Worm (Caenorhabditis elegans): ENCODE data around the gene nhr-189.
A peak's percentile ranks its signal among the peaks of the same experiment; 100 is the strongest.

Gene nhr-189

ce11 chrV:3851760-3852159, 8.3 kb downstream of the nhr-189 start:
- TF ChIP-seq gmeb-2 (tag; optimal IDR thresholded peaks at IDR 0.05) (no peak), zip-5 (tag; optimal IDR thresholded peaks at IDR 0.05) (no peak), ceh-24 (tag; optimal IDR thresholded peaks at IDR 0.05) (no peak), ceh-6 (GFP tag; optimal IDR thresholded peaks at IDR 0.05) (no peak), ceh-18 (tag; optimal IDR thresholded peaks at IDR 0.05) (no peak), hlh-30 (tag; optimal IDR thresholded peaks at IDR 0.05; ENCODE audit: insufficient read depth) (no peak)

- TF ChIP-seq syd-9 (tag; optimal IDR thresholded peaks at IDR 0.05) = no peak
- no peak for TF ChIP-seq Y22D7AL.16 (tag; optimal IDR thresholded peaks at IDR 0.05)
Measured at ce11 chrV:3847268-3847667, 12.8 kb downstream of the nhr-189 start, which contains the start of gene nhr-185. Gene nhr-185, minus strand, starts transcription at chrV:3847368.

ce11 chrV:3843926-3844325, 16.1 kb downstream of the nhr-189 start, which contains the start of gene ugt-32:
Gene ugt-32, minus strand, starts transcription at chrV:3844007.
- no peak for TF ChIP-seq pag-3 (tag; optimal IDR thresholded peaks at IDR 0.05; ENCODE audit: borderline replicate concordance)

ce11 chrV:3841462-3841861, 18.6 kb downstream of the nhr-189 start:
- no peak for TF ChIP-seq ceh-45 (GFP tag; IDR thresholded peaks at IDR 0.05)
- no peak for TF ChIP-seq ceh-9 (tag; optimal IDR thresholded peaks at IDR 0.05)
- no peak for TF ChIP-seq pat-9 (tag; optimal IDR thresholded peaks at IDR 0.05)
- no peak for TF ChIP-seq gmeb-2 (tag; optimal IDR thresholded peaks at IDR 0.05)
- no peak for TF ChIP-seq ref-2 (tag; optimal IDR thresholded peaks at IDR 0.05)
- no peak for TF ChIP-seq nfya-1 (tag; optimal IDR thresholded peaks at IDR 0.05)
- no peak for TF ChIP-seq K02D7.2 (tag; optimal IDR thresholded peaks at IDR 0.05)
- no peak for TF ChIP-seq ceh-14 (tag; optimal IDR thresholded peaks at IDR 0.05)
- no peak for TF ChIP-seq ama-1 (optimal IDR thresholded peaks at IDR 0.05)

- TF ChIP-seq ceh-22 (tag; optimal IDR thresholded peaks at IDR 0.05) = no peak
- no peak for TF ChIP-seq lim-6 (tag; optimal IDR thresholded peaks at IDR 0.05)
- TF ChIP-seq unc-86 (tag; optimal IDR thresholded peaks at IDR 0.05) = no peak
- TF ChIP-seq nfya-1 (tag; optimal IDR thresholded peaks at IDR 0.05) = peak; percentile 78
- no peak for TF ChIP-seq sdc-2 (tag; optimal IDR thresholded peaks at IDR 0.05)
- TF ChIP-seq dmd-4 (tag; optimal IDR thresholded peaks at IDR 0.05; ENCODE audit: borderline replicate concordance) = no peak
- no peak for TF ChIP-seq T23F11.4 (GFP tag; optimal IDR thresholded peaks at IDR 0.05)
- TF ChIP-seq nhr-11 (tag; optimal IDR thresholded peaks at IDR 0.05) = no peak
- no peak for TF ChIP-seq gmeb-2 (tag; optimal IDR thresholded peaks at IDR 0.05)
Measured at ce11 chrV:3832661-3833060, 27.4 kb downstream of the nhr-189 start.

ce11 chrV:3832103-3832502, 27.9 kb downstream of the nhr-189 start:
- TF ChIP-seq ceh-19 (GFP tag; optimal IDR thresholded peaks at IDR 0.05) (no peak), gmeb-2 (tag; optimal IDR thresholded peaks at IDR 0.05) (no peak), unc-86 (tag; optimal IDR thresholded peaks at IDR 0.05) (no peak), pha-4 (tag; optimal IDR thresholded peaks at IDR 0.05) (no peak), ceh-45 (GFP tag; IDR thresholded peaks at IDR 0.05) (no peak), unc-42 (tag; optimal IDR thresholded peaks at IDR 0.05) (no peak), F13H6.1 (tag; optimal IDR thresholded peaks at IDR 0.05) (no peak), ceh-34 (tag; optimal IDR thresholded peaks at IDR 0.05) (no peak), K09A11.1 (tag; optimal IDR thresholded peaks at IDR 0.05; ENCODE audit: insufficient read depth) (no peak), C08G9.2 (tag; optimal IDR thresholded peaks at IDR 0.05) (no peak), nhr-11 (tag; optimal IDR thresholded peaks at IDR 0.05) (no peak), ceh-14 (tag; optimal IDR thresholded peaks at IDR 0.05) (no peak), pat-9 (tag; optimal IDR thresholded peaks at IDR 0.05) (no peak), pha-2 (tag; optimal IDR thresholded peaks at IDR 0.05) (no peak), pag-3 (tag; optimal IDR thresholded peaks at IDR 0.05; ENCODE audit: borderline replicate concordance) (no peak)

Measured in whole organism, late embryonic.